Worm (Caenorhabditis elegans) whole organism, young adult: ENCODE measurements around the gene R160.5.

ENCODE experiments used
- B0035.1 ChIP-seq: sonication (generic microtip); optimal IDR thresholded peaks from 2 replicates; lab custom pipeline; 2016; ENCODE audit warnings: missing genetic modification characterization, mild to moderate bottlenecking, missing compliant biosample characterization, missing genotype, missing genetic modification reagents
- B0261.1 ChIP-seq: sonication (generic microtip); optimal IDR thresholded peaks from 2 replicates; lab custom pipeline; 2016; ENCODE audit warnings: mild to moderate bottlenecking, missing genetic modification characterization, moderate library complexity, missing compliant biosample characterization
- B0336.3 ChIP-seq: fragments of 200-800 bp; sonication (Bioruptor generic); IDR thresholded peaks from 2 replicates; pipeline ENCODE4 v1.3.6; 2022; ENCODE audit warnings: missing genetic modification characterization, missing compliant biosample characterization
- D2030.7 ChIP-seq: fragments of 200-800 bp; sonication (Bioruptor generic); IDR thresholded peaks from 2 replicates; pipeline ENCODE4 v1.3.6; 2022; ENCODE audit warnings: missing genetic modification reagents, missing genetic modification characterization, missing compliant biosample characterization
- F33H1.4 ChIP-seq: fragments of 200-800 bp; sonication (Bioruptor generic); IDR thresholded peaks from 2 replicates; pipeline ENCODE4 v1.3.6; 2022; ENCODE audit warnings: missing genetic modification reagents, missing genetic modification characterization, missing compliant biosample characterization
- F39B2.1 ChIP-seq: fragments of 200-800 bp; sonication (Bioruptor generic); IDR thresholded peaks from 2 replicates; pipeline ENCODE4 v1.3.6; 2022; ENCODE audit warnings: missing genetic modification reagents, missing genetic modification characterization, missing compliant biosample characterization
- F49E8.2 ChIP-seq: sonication (generic microtip); optimal IDR thresholded peaks from 3 replicates; lab custom pipeline; 2017; ENCODE audit warnings: missing genetic modification characterization, mild to moderate bottlenecking, missing compliant biosample characterization, antibody characterized with exemption, moderate library complexity; ENCODE audit not compliant: insufficient read depth
- F57A8.1 ChIP-seq: fragments of 200-800 bp; sonication (Bioruptor generic); optimal IDR thresholded peaks from 2 replicates; lab custom pipeline; 2018; ENCODE audit warnings: mild to moderate bottlenecking, missing genetic modification characterization, moderate library complexity, missing compliant biosample characterization
- K12H6.12 ChIP-seq: fragments of 200-800 bp; sonication (Bioruptor generic); optimal IDR thresholded peaks from 2 replicates; lab custom pipeline; 2018; ENCODE audit warnings: mild to moderate bottlenecking, missing genetic modification characterization, missing compliant biosample characterization
- T07F8.4 ChIP-seq: sonication (generic microtip); optimal IDR thresholded peaks from 2 replicates; lab custom pipeline; 2016; ENCODE audit warnings: mild to moderate bottlenecking, missing genetic modification characterization, moderate library complexity, missing compliant biosample characterization
- Y56A3A.18 ChIP-seq: fragments of 200-800 bp; sonication (Bioruptor generic); IDR thresholded peaks from 2 replicates; pipeline ENCODE4 v1.3.6; 2022; ENCODE audit warnings: missing genetic modification reagents, missing genetic modification characterization, missing compliant biosample characterization
- Y67H2A.10 ChIP-seq: fragments of 200-800 bp; sonication (Bioruptor generic); conservative IDR thresholded peaks from 2 replicates; pipeline ENCODE4 v1.3.6; 2022; ENCODE audit warnings: missing genetic modification reagents, missing genetic modification characterization, missing compliant biosample characterization
- aptf-2 ChIP-seq: fragments of 200-800 bp; sonication (Bioruptor generic); conservative IDR thresholded peaks from 2 replicates; pipeline ENCODE4 v1.3.6; 2022; ENCODE audit warnings: missing genetic modification reagents, missing genetic modification characterization, missing compliant biosample characterization
- attf-6 ChIP-seq: fragments of 200-800 bp; sonication (Bioruptor generic); IDR thresholded peaks from 2 replicates; pipeline ENCODE4 v1.3.6; 2022; ENCODE audit warnings: missing genetic modification reagents, missing genetic modification characterization, missing compliant biosample characterization
- bed-1 ChIP-seq: fragments of 200-800 bp; sonication (Bioruptor generic); IDR thresholded peaks from 2 replicates; pipeline ENCODE4 v1.3.6; 2022; ENCODE audit warnings: missing genetic modification reagents, missing genetic modification characterization, missing compliant biosample characterization
- cebp-1 ChIP-seq, 2 experiments: fragments of 200-800 bp in 1 of 2; sonication (Bioruptor generic) in 1 of 2; sonication (generic microtip) in 1 of 2; IDR thresholded peaks in 1 of 2; optimal IDR thresholded peaks in 1 of 2; 2 replicates each; pipeline versions ENCODE4 v1.3.6 to Lab custom; 2017 to 2022; ENCODE audit warnings: missing compliant biosample characterization in 2 of 2, missing genetic modification characterization in 2 of 2, mild to moderate bottlenecking in 1 of 2, missing genetic modification reagents in 1 of 2, moderate library complexity in 1 of 2
- ceh-79 ChIP-seq: sonication (generic microtip); optimal IDR thresholded peaks from 2 replicates; lab custom pipeline; 2017; ENCODE audit warnings: mild to moderate bottlenecking, missing genetic modification characterization, missing compliant biosample characterization
- chd-7 ChIP-seq: sonication (generic microtip); optimal IDR thresholded peaks from 2 replicates; lab custom pipeline; 2016; ENCODE audit warnings: mild to moderate bottlenecking, missing genetic modification characterization, moderate library complexity, missing compliant biosample characterization
- dpl-1 ChIP-seq: fragments of 150-350 bp; optimal IDR thresholded peaks from 2 replicates; lab custom pipeline; 2014; ENCODE audit warnings: missing biosample characterization, missing genetic modification reagents, missing genetic modification characterization
- egrh-3 ChIP-seq: fragments of 200-800 bp; sonication (Bioruptor generic); IDR thresholded peaks from 2 replicates; pipeline ENCODE4 v1.3.6; 2022; ENCODE audit warnings: missing genetic modification reagents, missing genetic modification characterization, missing compliant biosample characterization
- ekl-4 ChIP-seq: fragments of 200-800 bp; sonication (Bioruptor generic); IDR thresholded peaks from 2 replicates; pipeline ENCODE4 v1.3.6; 2022; ENCODE audit warnings: missing genetic modification reagents, missing genetic modification characterization, missing compliant biosample characterization
- him-1 ChIP-seq: sonication (generic microtip); optimal IDR thresholded peaks from 2 replicates; lab custom pipeline; 2016; ENCODE audit warnings: missing genotype, missing genetic modification reagents, missing genetic modification characterization, missing compliant biosample characterization
- hlh-26 ChIP-seq: fragments of 200-800 bp; sonication (Bioruptor generic); conservative IDR thresholded peaks from 2 replicates; pipeline ENCODE4 v1.3.6; 2022; ENCODE audit warnings: missing genetic modification reagents, missing genetic modification characterization, missing compliant biosample characterization
- hmg-1.2 ChIP-seq: fragments of 200-800 bp; sonication (Bioruptor generic); IDR thresholded peaks from 2 replicates; pipeline ENCODE4 v1.3.6; 2022; ENCODE audit warnings: missing genetic modification reagents, missing genetic modification characterization, missing compliant biosample characterization
- lag-1 ChIP-seq: fragments of 200-800 bp; sonication (Bioruptor generic); IDR thresholded peaks from 2 replicates; pipeline ENCODE4 v1.3.6; 2022; ENCODE audit warnings: missing genetic modification reagents, missing genetic modification characterization, missing compliant biosample characterization
- let-526 ChIP-seq: fragments of 200-800 bp; sonication (Bioruptor generic); IDR thresholded peaks from 2 replicates; pipeline ENCODE4 v1.3.6; 2022; ENCODE audit warnings: missing genetic modification reagents, missing genetic modification characterization, missing compliant biosample characterization
- lin-26 ChIP-seq: fragments of 200-800 bp; sonication (Bioruptor generic); IDR thresholded peaks from 2 replicates; pipeline ENCODE4 v1.3.6; 2022; ENCODE audit warnings: missing genetic modification reagents, missing genetic modification characterization, missing compliant biosample characterization
- lin-40 ChIP-seq: sonication (generic microtip); optimal IDR thresholded peaks from 2 replicates; lab custom pipeline; 2016; ENCODE audit warnings: missing genetic modification characterization, mild to moderate bottlenecking, missing compliant biosample characterization, missing genotype, missing genetic modification reagents
- lir-1 ChIP-seq: fragments of 200-800 bp; sonication (Bioruptor generic); conservative IDR thresholded peaks from 2 replicates; pipeline ENCODE4 v1.3.6; 2022; ENCODE audit warnings: missing genetic modification reagents, missing genetic modification characterization, missing compliant biosample characterization
- lsy-27 ChIP-seq: sonication (generic microtip); optimal IDR thresholded peaks from 2 replicates; lab custom pipeline; 2017; ENCODE audit warnings: missing genetic modification characterization, mild to moderate bottlenecking, missing compliant biosample characterization, antibody characterized with exemption, missing genotype, borderline replicate concordance; ENCODE audit not compliant: insufficient read depth
- madf-6 ChIP-seq: fragments of 200-800 bp; sonication (Bioruptor generic); IDR thresholded peaks from 2 replicates; pipeline ENCODE4 v1.3.6; 2022; ENCODE audit warnings: missing genetic modification reagents, missing genetic modification characterization, missing compliant biosample characterization
- mes-4 ChIP-seq: sonication (generic microtip); optimal IDR thresholded peaks from 2 replicates; lab custom pipeline; 2016; ENCODE audit warnings: missing genotype, missing genetic modification characterization, missing compliant biosample characterization
- mxl-1 ChIP-seq: sonication (generic microtip); optimal IDR thresholded peaks from 2 replicates; lab custom pipeline; 2016; ENCODE audit warnings: missing genetic modification characterization, missing compliant biosample characterization
- nhr-27 ChIP-seq: fragments of 200-800 bp; sonication (Bioruptor generic); optimal IDR thresholded peaks from 2 replicates; lab custom pipeline; 2018; ENCODE audit warnings: mild to moderate bottlenecking, missing genetic modification characterization, moderate library complexity, missing compliant biosample characterization
- rcor-1 ChIP-seq: fragments of 200-800 bp; sonication (Bioruptor generic); IDR thresholded peaks from 2 replicates; pipeline ENCODE4 v1.3.6; 2022; ENCODE audit warnings: missing genetic modification reagents, missing genetic modification characterization, missing compliant biosample characterization
- repo-1 ChIP-seq: sonication (generic microtip); optimal IDR thresholded peaks from 2 replicates; lab custom pipeline; 2017; ENCODE audit warnings: mild to moderate bottlenecking, missing genetic modification characterization, missing compliant biosample characterization
- rpc-1 ChIP-seq, 2 experiments: fragments of 150-350 bp in 1 of 2; sonication (generic microtip) in 1 of 2; optimal IDR thresholded peaks; 2 replicates each; lab custom pipeline; 2014 to 2018; ENCODE audit warnings: missing biosample characterization in 1 of 2, missing genetic modification characterization in 1 of 2, missing genetic modification reagents in 1 of 2, missing genotype in 1 of 2
- snpc-1.3 ChIP-seq: sonication (generic microtip); optimal IDR thresholded peaks from 2 replicates; lab custom pipeline; 2017; ENCODE audit warnings: missing genetic modification characterization, mild to moderate bottlenecking, missing compliant biosample characterization, antibody characterized with exemption, moderate library complexity, missing genotype, missing genetic modification reagents; ENCODE audit not compliant: insufficient read depth
- snpc-4 ChIP-seq, 5 experiments: fragments of 150-350 bp in 1 of 5; sonication (generic microtip) in 4 of 5; optimal IDR thresholded peaks; 2 replicates each; lab custom pipeline; 2014 to 2018; ENCODE audit warnings: missing genetic modification characterization in 5 of 5, missing biosample characterization in 3 of 5, antibody characterized with exemption in 2 of 5, mild to moderate bottlenecking in 2 of 5, missing compliant biosample characterization in 2 of 5, missing genotype in 2 of 5, moderate library complexity in 2 of 5, missing genetic modification reagents in 1 of 5
- somi-1 ChIP-seq: fragments of 200-800 bp; sonication (Bioruptor generic); optimal IDR thresholded peaks from 2 replicates; lab custom pipeline; 2018; ENCODE audit warnings: mild to moderate bottlenecking, missing genetic modification characterization, missing compliant biosample characterization
- sptf-2 ChIP-seq: fragments of 200-800 bp; sonication (Bioruptor generic); optimal IDR thresholded peaks from 2 replicates; lab custom pipeline; 2018; ENCODE audit warnings: mild to moderate bottlenecking, missing genetic modification characterization, missing compliant biosample characterization
- tlf-1 ChIP-seq: fragments of 200-800 bp; sonication (Bioruptor generic); optimal IDR thresholded peaks from 2 replicates; lab custom pipeline; 2018; ENCODE audit warnings: mild to moderate bottlenecking, missing genetic modification characterization, missing compliant biosample characterization
- ztf-26 ChIP-seq: sonication (generic microtip); optimal IDR thresholded peaks from 2 replicates; lab custom pipeline; 2017; ENCODE audit warnings: missing genetic modification characterization, missing compliant biosample characterization
- ztf-28 ChIP-seq: fragments of 200-800 bp; sonication (Bioruptor generic); IDR thresholded peaks from 2 replicates; pipeline ENCODE4 v1.3.6; 2022; ENCODE audit warnings: missing genetic modification reagents, missing genetic modification characterization, missing compliant biosample characterization
- ztf-3 ChIP-seq: fragments of 200-800 bp; sonication (Bioruptor generic); optimal IDR thresholded peaks from 2 replicates; lab custom pipeline; 2018; ENCODE audit warnings: mild to moderate bottlenecking, missing genetic modification characterization, missing compliant biosample characterization

Gene R160.5

DNA sequence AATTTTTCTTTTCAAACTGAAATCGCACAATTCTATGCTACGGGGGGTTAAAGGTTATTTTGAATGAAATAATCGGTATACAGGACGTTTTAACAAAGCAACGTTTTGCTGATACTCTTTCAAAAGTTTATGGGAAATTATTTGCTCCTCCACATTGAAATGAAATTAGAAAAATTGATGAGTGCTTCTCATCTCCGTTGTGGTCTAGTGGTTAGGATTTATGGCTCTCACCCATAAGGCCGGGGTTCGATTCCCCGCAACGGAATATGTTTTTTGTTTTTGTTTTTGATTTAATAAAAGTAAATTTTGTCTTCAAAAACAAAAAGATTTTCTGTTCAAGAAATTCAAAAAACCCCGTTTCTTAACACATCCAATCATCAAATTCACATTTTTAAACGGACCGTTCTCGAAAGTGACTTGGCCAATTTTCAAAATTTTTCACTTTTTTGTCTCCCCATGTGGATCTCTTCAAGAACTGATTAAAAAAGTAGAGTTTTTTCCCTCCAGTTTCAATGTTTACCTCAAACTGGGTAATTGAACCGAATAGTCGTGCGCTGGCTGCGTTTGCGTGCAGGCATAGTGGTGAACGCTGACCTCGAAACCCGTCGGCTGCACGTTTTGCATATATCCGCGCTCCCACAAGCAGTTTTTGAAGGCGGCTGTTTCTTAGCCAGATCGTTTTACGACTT is 39.1 kb upstream of the R160.5 start:
- TF ChIP-seq lsy-27 (tag; lab: Kevin White, UChicago): no peak
- TF ChIP-seq B0035.1 (tag; lab: Kevin White, UChicago): no peak
- no peak for TF ChIP-seq mxl-1
- TF ChIP-seq D2030.7: peak; percentile 45; the same call in 1 of the 2 replicates
- TF ChIP-seq nhr-27 (tag; lab: Kevin White, UChicago): no peak
- no peak for TF ChIP-seq ztf-3 (GFP tag; lab: Kevin White, UChicago)
- TF ChIP-seq cebp-1 (GFP tag; IDR thresholded peaks at IDR 0.05; lab: Robert Waterston, UW): no peak
- no peak for TF ChIP-seq cebp-1 (tag; optimal IDR thresholded peaks at IDR 0.05; lab: Kevin White, UChicago)
- TF ChIP-seq F39B2.1 (GFP tag; lab: Robert Waterston, UW): no peak
- no peak for TF ChIP-seq tlf-1
- TF ChIP-seq mes-4 (tag; lab: Kevin White, UChicago): no peak
- no peak for TF ChIP-seq madf-6 (GFP tag; lab: Robert Waterston, UW)
- TF ChIP-seq lin-40: no peak
- TF ChIP-seq ekl-4 (GFP tag; lab: Robert Waterston, UW): no peak
- TF ChIP-seq sptf-2 (GFP tag; lab: Kevin White, UChicago): no peak
- 0 out of 2 replicates have a peak, but pooled peaks have one; percentile 7 for TF ChIP-seq rcor-1 (GFP tag; lab: Robert Waterston, UW)
- TF ChIP-seq let-526: no peak
- peak; percentile 72 for TF ChIP-seq rpc-1 (optimal IDR thresholded peaks at IDR 0.05; lab: Kevin White, UChicago)
- TF ChIP-seq rpc-1 (tag; optimal IDR thresholded peaks at IDR 0.05; lab: Kevin White, UChicago): peak; percentile 87
- TF ChIP-seq F33H1.4: no peak
- TF ChIP-seq bed-1 (GFP tag; lab: Robert Waterston, UW): no peak
- no peak for TF ChIP-seq F49E8.2
- no peak for TF ChIP-seq K12H6.12 (tag; lab: Kevin White, UChicago)
- no peak for TF ChIP-seq him-1
- TF ChIP-seq repo-1 (tag; lab: Kevin White, UChicago): no peak
- TF ChIP-seq dpl-1 (GFP tag; lab: Kevin White, UChicago): no peak
- peak; percentile 74 for TF ChIP-seq B0261.1 (tag; lab: Kevin White, UChicago)
- no peak for TF ChIP-seq F57A8.1 (GFP tag; lab: Kevin White, UChicago)
- no peak for TF ChIP-seq T07F8.4 (tag; lab: Kevin White, UChicago)
- TF ChIP-seq lin-26 (GFP tag; lab: Robert Waterston, UW): peak; percentile 82
- TF ChIP-seq aptf-2 (GFP tag; lab: Robert Waterston, UW): no peak
- peak; percentile 23 for TF ChIP-seq snpc-1.3 (tag; lab: Kevin White, UChicago)
- no peak for TF ChIP-seq lag-1 (GFP tag; lab: Robert Waterston, UW)
- TF ChIP-seq chd-7 (tag; lab: Kevin White, UChicago): no peak
- no peak for TF ChIP-seq egrh-3
- no peak for TF ChIP-seq hlh-26 (GFP tag; lab: Robert Waterston, UW)
- peak; percentile 70 for TF ChIP-seq hmg-1.2 (GFP tag; lab: Robert Waterston, UW)
- TF ChIP-seq attf-6: no peak
- no peak for TF ChIP-seq ceh-79 (tag; lab: Kevin White, UChicago)
- 0 out of 2 replicates have a peak, but pooled peaks have one; percentile 63 for TF ChIP-seq Y56A3A.18 (GFP tag; lab: Robert Waterston, UW)
- no peak for TF ChIP-seq lir-1 (GFP tag; lab: Robert Waterston, UW)
- no peak for TF ChIP-seq Y67H2A.10 (GFP tag; lab: Robert Waterston, UW)
- TF ChIP-seq ztf-28 (GFP tag; lab: Robert Waterston, UW): no peak
- no peak for TF ChIP-seq somi-1 (GFP tag; lab: Kevin White, UChicago)
- no peak for TF ChIP-seq ztf-26 (tag; lab: Kevin White, UChicago)
- peak; percentile 20 for TF ChIP-seq snpc-4 (GFP tag; optimal IDR thresholded peaks at IDR 0.05; lab: Kevin White, UChicago)
- peak in 1 of 4 experiments; percentile 77 for TF ChIP-seq snpc-4 (tag; optimal IDR thresholded peaks at IDR 0.05; lab: Kevin White, UChicago)
- no peak for TF ChIP-seq B0336.3 (GFP tag; lab: Robert Waterston, UW)
